Fruit fly (Drosophila melanogaster): ENCODE data around the gene CG31678.

Gene CG31678

DNA sequence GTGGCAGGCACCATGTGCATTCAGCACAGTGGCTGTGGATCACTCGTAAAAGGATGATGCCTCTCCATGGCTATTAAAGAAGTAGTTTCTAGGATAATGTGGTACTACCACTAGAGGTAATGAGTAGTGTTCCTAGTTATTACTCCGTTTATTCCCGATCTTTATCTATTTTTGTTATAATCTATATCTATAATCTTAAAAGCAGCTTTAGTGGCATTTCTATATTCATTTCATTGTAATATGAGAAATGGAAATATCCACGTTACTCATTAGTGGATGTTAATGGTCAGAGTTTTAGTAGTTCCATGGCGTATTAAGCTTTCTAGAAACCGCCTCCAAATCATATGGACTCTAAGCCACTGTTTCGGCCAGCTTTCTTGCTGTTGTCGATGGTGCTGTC lies 41.0 kb upstream of the CG31678 start (continued):
- no peak for TF ChIP-seq Sox102F (GFP tag; optimal IDR thresholded peaks at IDR 0.05)
- TF ChIP-seq svp (GFP tag): no peak
- no peak for TF ChIP-seq CG11902 (GFP tag; optimal IDR thresholded peaks at IDR 0.05)
- TF ChIP-seq lz (GFP tag; optimal IDR thresholded peaks at IDR 0.05): no peak
- TF ChIP-seq CG11762 (GFP tag; optimal IDR thresholded peaks at IDR 0.05; ENCODE audit: insufficient read depth): no peak
- TF ChIP-seq CG6276 (GFP tag; optimal IDR thresholded peaks at IDR 0.05): peak; percentile 60
- no peak for TF ChIP-seq CG9139 (GFP tag; optimal IDR thresholded peaks at IDR 0.05)
- peak; percentile 75 for TF ChIP-seq Hr4 (GFP tag; optimal IDR thresholded peaks at IDR 0.05)
- TF ChIP-seq Blimp-1 (GFP tag; optimal IDR thresholded peaks at IDR 0.05): no peak
- no peak for TF ChIP-seq vri (GFP tag; optimal IDR thresholded peaks at IDR 0.05)
- no peak for TF ChIP-seq Gug (GFP tag; IDR thresholded peaks at IDR 0.05)
- no peak for TF ChIP-seq dsx (GFP tag; optimal IDR thresholded peaks at IDR 0.05; ENCODE audit: poor library complexity, severe bottlenecking)
- TF ChIP-seq Smox (GFP tag; optimal IDR thresholded peaks at IDR 0.05): no peak
- TF ChIP-seq Sox15 (GFP tag; optimal IDR thresholded peaks at IDR 0.05): no peak
- TF ChIP-seq Ets21C (GFP tag; optimal IDR thresholded peaks at IDR 0.05): no peak
- no peak for TF ChIP-seq esn (GFP tag; optimal IDR thresholded peaks at IDR 0.05)
- peak; percentile 43 for TF ChIP-seq CG15336 (GFP tag; IDR thresholded peaks at IDR 0.05)
- peak; percentile 31 for TF ChIP-seq CG10631 (GFP tag; optimal IDR thresholded peaks at IDR 0.05)
- TF ChIP-seq CG32006 (GFP tag; optimal IDR thresholded peaks at IDR 0.05): peak; percentile 87
- peak; percentile 55 for TF ChIP-seq CG4318 (GFP tag; optimal IDR thresholded peaks at IDR 0.05)
- TF ChIP-seq Hr38 (GFP tag; optimal IDR thresholded peaks at IDR 0.05): no peak
- TF ChIP-seq CG34406 (GFP tag; optimal IDR thresholded peaks at IDR 0.05): no peak
- TF ChIP-seq ss (GFP tag; optimal IDR thresholded peaks at IDR 0.05): no peak
- TF ChIP-seq fd85E (GFP tag; optimal IDR thresholded peaks at IDR 0.05): no peak
- TF ChIP-seq Eip78C (GFP tag): peak; percentile 88
- peak; percentile 37 for TF ChIP-seq OdsH (GFP tag; optimal IDR thresholded peaks at IDR 0.05)
- peak; percentile 60 for TF ChIP-seq dac (GFP tag; optimal IDR thresholded peaks at IDR 0.05)
- TF ChIP-seq CG8119 (GFP tag; IDR thresholded peaks at IDR 0.05): peak; percentile 41; the same call in 2 of the 3 replicates

DNA sequence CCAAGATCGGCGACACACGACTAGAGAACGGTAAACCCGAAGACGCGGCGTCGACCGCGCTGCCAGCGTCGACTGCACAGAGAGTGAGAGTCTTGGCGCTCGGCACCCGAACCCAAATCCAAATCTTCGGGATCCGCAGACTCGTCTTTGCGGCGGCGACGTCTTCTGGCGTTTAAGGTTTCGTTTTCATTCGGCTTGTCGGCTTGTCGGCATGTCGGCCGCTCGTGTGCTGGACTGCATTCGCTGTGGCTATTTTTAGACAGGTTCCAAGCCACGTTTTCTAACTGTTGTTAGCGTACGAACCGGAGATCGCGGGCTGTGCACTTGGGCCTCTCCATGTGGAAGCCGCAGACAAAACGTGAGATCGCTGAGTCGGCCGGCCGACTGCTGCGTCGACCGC lies 40.3 kb upstream of the CG31678 start:
- peak; percentile 23 for TF ChIP-seq pdm3 (GFP tag; optimal IDR thresholded peaks at IDR 0.05)
- TF ChIP-seq fd59A (GFP tag; optimal IDR thresholded peaks at IDR 0.05): no peak
- TF ChIP-seq CG6808 (GFP tag; optimal IDR thresholded peaks at IDR 0.05): peak; percentile 53
- peak; percentile 49 for TF ChIP-seq Sox14 (GFP tag; optimal IDR thresholded peaks at IDR 0.05)
- TF ChIP-seq salr (GFP tag; optimal IDR thresholded peaks at IDR 0.05): peak in 1 of 2 experiments; percentile 2
- TF ChIP-seq spab (GFP tag; optimal IDR thresholded peaks at IDR 0.05): peak; percentile 17
- peak; percentile 55 for TF ChIP-seq dsx (GFP tag; optimal IDR thresholded peaks at IDR 0.05; ENCODE audit: poor library complexity, severe bottlenecking)
- TF ChIP-seq CG6276 (GFP tag; optimal IDR thresholded peaks at IDR 0.05): peak; percentile 68
- peak; percentile 48 for TF ChIP-seq achi (GFP tag; optimal IDR thresholded peaks at IDR 0.05)
- peak; percentile 78 for TF ChIP-seq Sox102F (GFP tag; optimal IDR thresholded peaks at IDR 0.05)
- TF ChIP-seq esn (GFP tag; optimal IDR thresholded peaks at IDR 0.05): no peak
- TF ChIP-seq CG11762 (GFP tag; optimal IDR thresholded peaks at IDR 0.05; ENCODE audit: insufficient read depth): peak; percentile 11
- TF ChIP-seq topi (GFP tag; optimal IDR thresholded peaks at IDR 0.05): peak; percentile 71
- peak; percentile 62 to 63 for TF ChIP-seq ss (GFP tag; optimal IDR thresholded peaks at IDR 0.05)
- no peak for TF ChIP-seq CG8319 (GFP tag; optimal IDR thresholded peaks at IDR 0.05)
- TF ChIP-seq CG3032 (tag; optimal IDR thresholded peaks at IDR 0.05): peak; percentile 4
- TF ChIP-seq Hr4 (GFP tag; optimal IDR thresholded peaks at IDR 0.05): no peak
- peak; percentile 33; the same call in 2 of the 3 replicates for TF ChIP-seq eg (GFP tag; IDR thresholded peaks at IDR 0.05)
- peak; percentile 24 for TF ChIP-seq CG7368 (GFP tag; optimal IDR thresholded peaks at IDR 0.05)
- TF ChIP-seq CG9139 (GFP tag; optimal IDR thresholded peaks at IDR 0.05): peak; percentile 67
- peak; percentile 35 for TF ChIP-seq CG32006 (GFP tag; optimal IDR thresholded peaks at IDR 0.05)
- TF ChIP-seq Eip75B (GFP tag; optimal IDR thresholded peaks at IDR 0.05): peak; percentile 79
- peak; percentile 59 for TF ChIP-seq CG6163 (GFP tag; IDR thresholded peaks at IDR 0.05)
- no peak for TF ChIP-seq CG31627 (GFP tag; optimal IDR thresholded peaks at IDR 0.05)
- TF ChIP-seq CG8119 (GFP tag; IDR thresholded peaks at IDR 0.05): peak; percentile 56; the same call in 2 of the 3 replicates
- TF ChIP-seq Ets21C (GFP tag; optimal IDR thresholded peaks at IDR 0.05): no peak
- peak; percentile 67 for TF ChIP-seq net (GFP tag; optimal IDR thresholded peaks at IDR 0.05)
- peak; percentile 95 for TF ChIP-seq CG6854 (GFP tag; optimal IDR thresholded peaks at IDR 0.05)
- no peak for TF ChIP-seq CG4318 (GFP tag; optimal IDR thresholded peaks at IDR 0.05)
- no peak for TF ChIP-seq CG8632 (GFP tag; optimal IDR thresholded peaks at IDR 0.05)
- peak; percentile 41 for TF ChIP-seq Ets96B (tag; optimal IDR thresholded peaks at IDR 0.05)
- peak; percentile 92 for TF ChIP-seq Eip78C (GFP tag)
- peak; percentile 58 for TF ChIP-seq CG15336 (GFP tag; IDR thresholded peaks at IDR 0.05)
- peak; percentile 43 for TF ChIP-seq OdsH (GFP tag; optimal IDR thresholded peaks at IDR 0.05)
- TF ChIP-seq Lpt (GFP tag; optimal IDR thresholded peaks at IDR 0.05): peak; percentile 55
- no peak for TF ChIP-seq CG11294 (GFP tag; IDR thresholded peaks at IDR 0.05)

Data from whole organism, prepupa.